Worm (Caenorhabditis elegans): ENCODE data around the gene brc-1.
A peak's percentile ranks its signal among the peaks of the same experiment; 100 is the strongest.

brc-1 gene

ce11 chrIII:3897116-3897845, 34.5 kb upstream of the brc-1 start (continued):
- peak; percentile 65; the same call in 1 of the 2 replicates for TF ChIP-seq lin-38 (GFP tag; IDR thresholded peaks at IDR 0.05)
- peak; percentile 98 for TF ChIP-seq mdt-29 (GFP tag; IDR thresholded peaks at IDR 0.05)
- peak; percentile 73 for TF ChIP-seq F26F4.8 (GFP tag; conservative IDR thresholded peaks at IDR 0.05)

ce11 chrIII:3893992-3894391, 31.2 kb upstream of the brc-1 start:
- no peak for TF ChIP-seq Y105C5A.15 (GFP tag; IDR thresholded peaks at IDR 0.05)
- TF ChIP-seq T26A8.4 (GFP tag; IDR thresholded peaks at IDR 0.05): no peak
- TF ChIP-seq lin-38 (GFP tag; IDR thresholded peaks at IDR 0.05): no peak
- TF ChIP-seq duxl-1 (tag; optimal IDR thresholded peaks at IDR 0.05; ENCODE audit: poor library complexity): no peak
- no peak for TF ChIP-seq aly-2 (tag; optimal IDR thresholded peaks at IDR 0.05)
- no peak for TF ChIP-seq hif-1 (tag; optimal IDR thresholded peaks at IDR 0.05)
- no peak for TF ChIP-seq dve-1 (tag; optimal IDR thresholded peaks at IDR 0.05; ENCODE audit: insufficient read depth)
- TF ChIP-seq fkh-10 (GFP tag; optimal IDR thresholded peaks at IDR 0.05): no peak
- TF ChIP-seq daf-19 (GFP tag; conservative IDR thresholded peaks at IDR 0.05): no peak
- no peak for TF ChIP-seq daf-16 (GFP tag; optimal IDR thresholded peaks at IDR 0.05)
- TF ChIP-seq daf-16 (tag; optimal IDR thresholded peaks at IDR 0.05): peak; percentile 22
- no peak for TF ChIP-seq zfp-3 (GFP tag; conservative IDR thresholded peaks at IDR 0.05)
- no peak for TF ChIP-seq egl-43 (GFP tag; IDR thresholded peaks at IDR 0.05)
- no peak for TF ChIP-seq saeg-2 (GFP tag; IDR thresholded peaks at IDR 0.05)
- TF ChIP-seq zfp-2 (tag; optimal IDR thresholded peaks at IDR 0.05): no peak
- TF ChIP-seq lin-1 (GFP tag; IDR thresholded peaks at IDR 0.05): no peak
- TF ChIP-seq T20F7.1 (GFP tag; optimal IDR thresholded peaks at IDR 0.05): no peak
- no peak for TF ChIP-seq arid-1 (GFP tag; conservative IDR thresholded peaks at IDR 0.05)
- no peak for TF ChIP-seq F49E8.2 (tag; optimal IDR thresholded peaks at IDR 0.05; ENCODE audit: borderline replicate concordance)
- no peak for TF ChIP-seq mdt-29 (GFP tag; IDR thresholded peaks at IDR 0.05)
- TF ChIP-seq unc-130 (GFP tag; optimal IDR thresholded peaks at IDR 0.05): no peak
- TF ChIP-seq vab-7 (GFP tag; IDR thresholded peaks at IDR 0.05): no peak
- TF ChIP-seq nhr-28 (tag; optimal IDR thresholded peaks at IDR 0.05): peak; percentile 62
- no peak for TF ChIP-seq lin-29 (GFP tag; IDR thresholded peaks at IDR 0.05)
- TF ChIP-seq nhr-111 (GFP tag; optimal IDR thresholded peaks at IDR 0.05): no peak
- no peak for TF ChIP-seq ZK337.2 (GFP tag; IDR thresholded peaks at IDR 0.05)
- TF ChIP-seq ceh-20 (GFP tag; IDR thresholded peaks at IDR 0.05): no peak
- TF ChIP-seq ama-1 (optimal IDR thresholded peaks at IDR 0.05): no peak
- no peak for TF ChIP-seq ztf-7 (tag; optimal IDR thresholded peaks at IDR 0.05)
- TF ChIP-seq Y75B8A.6 (GFP tag; IDR thresholded peaks at IDR 0.05): no peak
- TF ChIP-seq madf-9 (GFP tag; conservative IDR thresholded peaks at IDR 0.05): no peak
- TF ChIP-seq mes-2 (tag; optimal IDR thresholded peaks at IDR 0.05; ENCODE audit: poor library complexity, severe bottlenecking): no peak
- no peak for TF ChIP-seq lin-13 (GFP tag; optimal IDR thresholded peaks at IDR 0.05)
- no peak for TF ChIP-seq ceh-82 (tag; optimal IDR thresholded peaks at IDR 0.05)
- TF ChIP-seq nhr-77 (tag; optimal IDR thresholded peaks at IDR 0.05): peak; percentile 36
- no peak for TF ChIP-seq madf-5 (GFP tag; IDR thresholded peaks at IDR 0.05)
- TF ChIP-seq mxl-3 (GFP tag; optimal IDR thresholded peaks at IDR 0.05): no peak
- no peak for TF ChIP-seq ceh-28 (tag; optimal IDR thresholded peaks at IDR 0.05)
- no peak for TF ChIP-seq ceh-62 (tag; optimal IDR thresholded peaks at IDR 0.05)
- TF ChIP-seq hmg-1.1 (GFP tag; IDR thresholded peaks at IDR 0.05): no peak
- TF ChIP-seq nhr-25 (tag; optimal IDR thresholded peaks at IDR 0.05; ENCODE audit: borderline replicate concordance, insufficient read depth): no peak
- no peak for TF ChIP-seq pha-4 (GFP tag; IDR thresholded peaks at IDR 0.05)
- TF ChIP-seq pha-4 (tag; optimal IDR thresholded peaks at IDR 0.05): no peak
- TF ChIP-seq jun-1 (tag; optimal IDR thresholded peaks at IDR 0.05): no peak
- TF ChIP-seq aha-1 (tag): peak; percentile 69
- peak; percentile 51 for TF ChIP-seq pqm-1 (tag; optimal IDR thresholded peaks at IDR 0.05)
- no peak for TF ChIP-seq skn-1 (tag; optimal IDR thresholded peaks at IDR 0.05)
- TF ChIP-seq F10B5.3 (tag; optimal IDR thresholded peaks at IDR 0.05): no peak
